Worm (Caenorhabditis elegans): Measurements from ENCODE around the gene F52G3.8.

The F52G3.8 gene

DNA sequence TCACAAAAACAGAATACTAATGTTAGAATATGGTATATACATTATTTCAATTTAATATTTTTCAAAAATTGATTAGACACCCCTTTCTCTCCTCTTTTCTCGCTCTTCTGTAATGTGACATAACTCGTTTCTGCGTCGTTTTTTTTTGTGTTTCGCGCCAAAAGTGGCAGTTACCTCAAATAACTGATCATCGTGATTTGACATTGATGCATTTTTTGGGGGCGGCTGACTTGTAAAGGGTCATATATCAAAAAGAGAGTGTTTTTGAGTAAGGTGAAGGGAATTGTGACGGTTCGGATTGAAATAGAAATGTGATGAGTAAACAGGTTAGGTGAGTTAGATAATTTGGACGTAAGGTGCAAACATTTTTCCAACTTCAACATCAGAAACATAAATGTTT lies 45.2 kb upstream of the F52G3.8 start:
- TF ChIP-seq nhr-25 (tag; optimal IDR thresholded peaks at IDR 0.05) (peak; percentile 66), nhr-237 (tag; optimal IDR thresholded peaks at IDR 0.05) (no peak)

DNA sequence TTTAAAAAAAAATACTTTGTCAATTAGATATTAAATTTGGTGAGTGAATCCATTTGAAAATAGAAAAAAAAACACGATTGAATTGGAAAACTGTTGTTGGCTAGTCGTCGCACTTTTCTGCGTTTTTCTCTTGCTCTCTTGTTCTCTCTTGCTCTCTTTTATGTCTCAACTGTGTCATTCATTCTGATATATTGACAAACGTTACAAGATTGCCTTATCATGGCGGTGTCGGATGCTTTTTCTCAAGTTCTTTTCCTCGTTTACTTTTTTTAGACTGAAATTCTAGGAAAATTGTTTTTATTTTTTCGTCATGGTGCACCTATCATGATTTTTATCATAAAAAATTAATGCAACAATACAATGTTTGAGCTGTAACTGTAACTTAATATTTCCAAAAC lies 43.1 kb upstream of the F52G3.8 start:
- TF ChIP-seq nhr-10 (tag; optimal IDR thresholded peaks at IDR 0.05) = no peak
- TF ChIP-seq crh-2 (tag; optimal IDR thresholded peaks at IDR 0.05) = peak; percentile 2
- TF ChIP-seq fos-1 (tag; optimal IDR thresholded peaks at IDR 0.05) = peak; percentile 77

DNA sequence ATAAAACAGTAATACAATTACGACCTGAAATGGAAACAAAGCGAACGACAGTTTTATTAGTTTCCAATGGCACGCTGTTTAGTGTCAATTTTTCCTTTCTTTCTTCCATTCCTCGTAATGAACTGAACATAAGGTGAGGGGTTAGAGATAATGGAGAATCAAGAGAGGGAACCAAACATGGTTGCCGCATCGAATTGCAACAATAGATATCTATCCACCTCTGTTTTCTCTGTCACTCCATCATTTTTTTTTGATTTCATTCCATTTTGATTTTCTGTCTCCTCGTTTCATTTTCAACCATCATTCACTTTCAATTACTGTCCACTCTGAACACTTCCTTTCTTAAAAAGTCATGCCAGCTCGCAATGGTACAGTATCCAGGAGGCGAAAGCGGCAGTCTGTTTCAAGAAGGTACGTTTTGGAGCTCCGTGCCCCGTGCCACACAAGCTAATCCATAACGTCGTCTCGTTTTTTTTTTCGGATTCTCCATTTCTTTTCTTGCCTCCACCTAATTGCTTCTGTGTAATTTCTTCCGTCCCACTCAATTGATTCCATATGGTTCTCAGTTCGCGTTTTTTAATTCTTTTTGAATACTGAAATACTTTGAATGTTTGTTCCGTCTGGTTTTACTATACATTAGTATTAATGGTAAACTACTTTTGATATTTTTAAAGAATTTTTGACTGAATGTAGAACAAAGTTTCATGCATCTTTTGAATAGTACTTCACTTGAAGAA lies 42.6 kb upstream of the F52G3.8 start:
- TF ChIP-seq nhr-237 (tag; optimal IDR thresholded peaks at IDR 0.05) (no peak), blmp-1 (tag; optimal IDR thresholded peaks at IDR 0.05; ENCODE audit: insufficient read depth) (peak; percentile 87), nhr-25 (tag; optimal IDR thresholded peaks at IDR 0.05) (no peak), sma-9 (GFP tag; optimal IDR thresholded peaks at IDR 0.05) (no peak), sma-9 (tag; optimal IDR thresholded peaks at IDR 0.05) (no peak)

DNA sequence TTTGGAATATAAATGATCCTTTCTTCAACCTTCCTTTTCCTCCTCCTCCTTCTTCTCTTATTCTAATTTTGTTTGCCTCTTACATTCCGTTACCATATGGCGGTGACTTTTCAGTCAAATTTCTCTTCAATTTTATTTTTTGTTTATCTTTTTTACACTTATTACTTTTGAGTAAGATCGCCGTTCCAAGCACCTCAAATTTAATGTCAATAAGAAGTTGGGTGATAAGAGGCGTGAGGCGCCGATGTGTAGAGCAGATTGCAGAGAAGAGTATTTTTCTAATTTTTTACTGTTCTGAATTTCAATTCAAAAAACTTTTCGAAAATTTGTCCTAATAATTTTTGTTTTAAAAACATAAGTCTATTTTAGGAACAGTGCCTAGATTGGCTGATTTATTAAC lies 41.7 kb upstream of the F52G3.8 start:
- no peak for TF ChIP-seq ztf-4 (tag; optimal IDR thresholded peaks at IDR 0.05)
- TF ChIP-seq fos-1 (tag; optimal IDR thresholded peaks at IDR 0.05) = no peak
- no peak for TF ChIP-seq mdl-1 (tag; optimal IDR thresholded peaks at IDR 0.05)
- no peak for TF ChIP-seq nhr-237 (tag; optimal IDR thresholded peaks at IDR 0.05)
- TF ChIP-seq ceh-82 (tag; optimal IDR thresholded peaks at IDR 0.05) = no peak
- TF ChIP-seq elt-3 (tag; optimal IDR thresholded peaks at IDR 0.05) = no peak
- TF ChIP-seq lin-13 (GFP tag; optimal IDR thresholded peaks at IDR 0.05) = no peak
- no peak for TF ChIP-seq C34F6.9 (tag; optimal IDR thresholded peaks at IDR 0.05)
- no peak for TF ChIP-seq sem-4 (tag; optimal IDR thresholded peaks at IDR 0.05)
- TF ChIP-seq alr-1 (tag; optimal IDR thresholded peaks at IDR 0.05) = no peak
- no peak for TF ChIP-seq nhr-77 (tag; optimal IDR thresholded peaks at IDR 0.05)
- TF ChIP-seq ztf-11 (tag; optimal IDR thresholded peaks at IDR 0.05) = no peak
- no peak for TF ChIP-seq unc-62 (GFP tag; optimal IDR thresholded peaks at IDR 0.05)
- TF ChIP-seq nhr-25 (tag; optimal IDR thresholded peaks at IDR 0.05) = no peak
- TF ChIP-seq peb-1 (tag; optimal IDR thresholded peaks at IDR 0.05) = no peak
- TF ChIP-seq gmeb-1 (tag; optimal IDR thresholded peaks at IDR 0.05) = no peak

DNA sequence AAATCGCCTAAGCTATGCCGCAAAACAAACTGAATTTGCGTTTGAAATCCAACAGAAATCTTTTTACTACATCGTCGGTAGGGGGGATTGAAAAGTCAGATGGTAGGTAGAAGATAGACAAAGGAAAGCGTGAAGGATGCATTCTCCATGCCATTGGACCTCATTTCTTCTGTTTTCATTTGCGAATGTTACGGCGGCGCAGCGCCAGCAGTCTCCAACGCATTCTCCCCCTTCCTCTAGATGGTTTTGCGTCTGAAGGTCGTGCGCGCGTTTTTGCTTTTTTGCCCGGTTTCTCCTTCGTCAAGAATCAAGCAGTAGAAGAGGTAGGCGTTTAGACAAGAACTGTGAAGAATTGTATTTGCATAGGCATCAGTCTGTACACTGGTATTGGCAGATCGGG lies 40.8 kb upstream of the F52G3.8 start:
- TF ChIP-seq elt-1 (tag; optimal IDR thresholded peaks at IDR 0.05) = no peak
- TF ChIP-seq nhr-25 (tag; optimal IDR thresholded peaks at IDR 0.05) = no peak
- no peak for TF ChIP-seq ztf-1 (GFP tag; conservative IDR thresholded peaks at IDR 0.05)
- no peak for TF ChIP-seq mab-5 (tag; optimal IDR thresholded peaks at IDR 0.05)
- TF ChIP-seq nhr-23 (tag; optimal IDR thresholded peaks at IDR 0.05) = no peak
- no peak for TF ChIP-seq snpc-4 (tag; optimal IDR thresholded peaks at IDR 0.05)

DNA sequence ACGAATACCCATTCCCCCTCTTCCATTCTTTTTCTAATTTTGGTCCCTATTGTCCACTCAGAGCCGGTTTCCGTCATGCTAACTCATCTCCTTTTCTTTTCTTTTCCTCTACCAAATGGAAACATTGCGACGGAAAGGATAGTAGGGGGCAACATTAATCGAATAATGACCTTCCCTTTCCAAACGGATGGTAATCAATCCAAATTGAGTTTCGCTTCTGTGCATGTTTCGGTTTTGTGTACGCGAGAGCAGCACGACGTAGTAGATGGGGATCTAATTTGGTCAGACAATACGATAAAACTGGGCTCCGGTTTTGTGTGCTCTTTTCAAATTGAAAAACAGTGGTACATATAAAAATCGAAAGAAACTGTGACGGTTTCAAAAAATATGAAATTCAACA lies 38.7 kb upstream of the F52G3.8 start:
- TF ChIP-seq sma-3 (GFP tag; optimal IDR thresholded peaks at IDR 0.05) = no peak
- TF ChIP-seq nhr-129 (tag; optimal IDR thresholded peaks at IDR 0.05) = peak; percentile 0
- TF ChIP-seq blmp-1 (tag; optimal IDR thresholded peaks at IDR 0.05; ENCODE audit: insufficient read depth) = no peak
- TF ChIP-seq peb-1 (tag; optimal IDR thresholded peaks at IDR 0.05) = no peak
- no peak for TF ChIP-seq lin-11 (tag; optimal IDR thresholded peaks at IDR 0.05)
- no peak for TF ChIP-seq elt-3 (tag; optimal IDR thresholded peaks at IDR 0.05)
- peak in 1 of 2 experiments; percentile 5 for TF ChIP-seq lsy-2 (tag; optimal IDR thresholded peaks at IDR 0.05)
- peak; percentile 8 for TF ChIP-seq C34F6.9 (tag; optimal IDR thresholded peaks at IDR 0.05)
- no peak for TF ChIP-seq unc-62 (GFP tag; optimal IDR thresholded peaks at IDR 0.05)
- peak; percentile 49 for TF ChIP-seq zag-1 (tag; optimal IDR thresholded peaks at IDR 0.05)
- TF ChIP-seq ama-1 (optimal IDR thresholded peaks at IDR 0.05) = no peak
- no peak for TF ChIP-seq crh-2 (tag; optimal IDR thresholded peaks at IDR 0.05)
- no peak for TF ChIP-seq ztf-1 (GFP tag; conservative IDR thresholded peaks at IDR 0.05)
- peak; percentile 1 for TF ChIP-seq sma-9 (GFP tag; optimal IDR thresholded peaks at IDR 0.05)
- TF ChIP-seq sma-9 (tag; optimal IDR thresholded peaks at IDR 0.05) = no peak
- TF ChIP-seq unc-39 (tag; optimal IDR thresholded peaks at IDR 0.05) = no peak
- no peak for TF ChIP-seq ZK546.5 (tag; optimal IDR thresholded peaks at IDR 0.05)
